Fruit fly (Drosophila melanogaster) whole organism, pupa: ENCODE data around the gene CG11151.

Source experiments
- CG13204 ChIP-seq: fragments of 200-800 bp; sonication (Bioruptor generic); optimal IDR thresholded peaks from 2 replicates; lab custom pipeline; 2018; ENCODE audit warnings: missing biosample characterization, mild to moderate bottlenecking, missing genetic modification characterization, moderate library complexity
- CG14655 ChIP-seq: fragments of 200-800 bp; sonication (Bioruptor generic); optimal IDR thresholded peaks from 3 replicates; lab custom pipeline; 2017; ENCODE audit warnings: mild to moderate bottlenecking, missing biosample characterization, missing genetic modification reagents, missing genetic modification characterization
- CG8301 ChIP-seq: fragments of 200-800 bp; sonication (Bioruptor generic); optimal IDR thresholded peaks from 2 replicates; lab custom pipeline; 2018; ENCODE audit warnings: missing biosample characterization, mild to moderate bottlenecking, missing genetic modification characterization
- EcR ChIP-seq: fragments of 200-800 bp; sonication (Bioruptor generic); optimal IDR thresholded peaks from 3 replicates; lab custom pipeline; 2019; ENCODE audit warnings: missing biosample characterization, missing genetic modification characterization, mild to moderate bottlenecking, moderate library complexity, missing genetic modification reagents
- Ets98B ChIP-seq: fragments of 200-800 bp; sonication (Bioruptor generic); IDR thresholded peaks from 2 replicates; pipeline ENCODE4 v1.3.6; 2022; ENCODE audit warnings: missing biosample characterization, missing genetic modification characterization
- Pif1B ChIP-seq: fragments of 200-800 bp; sonication (Bioruptor generic); optimal IDR thresholded peaks from 3 replicates; lab custom pipeline; 2016; ENCODE audit warnings: missing biosample characterization, missing genetic modification characterization
- rn ChIP-seq: fragments of 200-800 bp; sonication (Bioruptor generic); IDR thresholded peaks from 2 replicates; pipeline ENCODE4 v1.3.6; 2022; ENCODE audit warnings: missing biosample characterization, missing genetic modification characterization

DNA sequence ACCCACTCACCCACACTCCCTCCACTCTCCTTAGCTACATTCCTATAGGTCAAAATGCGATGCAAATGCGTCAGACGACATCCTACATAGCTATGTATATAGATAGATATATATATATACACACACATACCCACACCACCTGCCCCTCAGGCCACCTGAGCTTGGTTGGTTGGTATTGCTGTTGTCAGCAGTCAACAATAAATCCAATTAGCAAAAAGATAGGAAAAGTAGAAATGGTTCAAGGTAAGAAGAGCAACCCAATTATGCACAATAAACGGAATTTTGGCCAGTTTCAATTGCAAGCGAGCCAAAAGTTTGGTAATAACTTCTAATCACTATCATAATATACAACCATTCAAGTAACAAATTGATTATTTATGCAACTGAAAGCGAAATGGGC is 27.0 kb downstream of the CG11151 start:
- TF ChIP-seq CG8301 (tag; lab: Kevin White, UChicago) (no peak), rn (no peak), Ets98B (GFP tag; lab: Robert Waterston, UW) (no peak), CG13204 (GFP tag; lab: Kevin White, UChicago) (no peak), CG14655 (GFP tag; lab: Kevin White, UChicago) (no peak), EcR (GFP tag; lab: Kevin White, UChicago) (no peak), Pif1B (GFP tag; lab: Kevin White, UChicago) (no peak)
